Worm (Caenorhabditis elegans) whole organism, young adult: Measurements from ENCODE around the gene C18B10.6.

ENCODE experiments used
- F52B5.7 ChIP-seq: sonication (generic microtip); optimal IDR thresholded peaks from 2 replicates; lab custom pipeline; 2016; ENCODE audit warnings: mild to moderate bottlenecking, missing genetic modification characterization, missing compliant biosample characterization
- ccch-3 ChIP-seq: fragments of 200-800 bp; sonication (Bioruptor generic); optimal IDR thresholded peaks from 2 replicates; lab custom pipeline; 2018; ENCODE audit warnings: mild to moderate bottlenecking, missing genetic modification characterization, missing compliant biosample characterization
- ceh-40 ChIP-seq: fragments of 200-800 bp; sonication (Bioruptor generic); IDR thresholded peaks from 2 replicates; pipeline ENCODE4 v1.3.6; 2022; ENCODE audit warnings: missing genetic modification characterization, missing compliant biosample characterization
- egl-18 ChIP-seq: fragments of 200-800 bp; sonication (Bioruptor generic); IDR thresholded peaks from 2 replicates; pipeline ENCODE4 v1.3.6; 2022; ENCODE audit warnings: missing genetic modification reagents, missing genetic modification characterization, missing compliant biosample characterization
- him-1 ChIP-seq: sonication (generic microtip); optimal IDR thresholded peaks from 2 replicates; lab custom pipeline; 2016; ENCODE audit warnings: missing genotype, missing genetic modification reagents, missing genetic modification characterization, missing compliant biosample characterization
- lsy-27 ChIP-seq: sonication (generic microtip); optimal IDR thresholded peaks from 2 replicates; lab custom pipeline; 2017; ENCODE audit warnings: missing genetic modification characterization, mild to moderate bottlenecking, missing compliant biosample characterization, antibody characterized with exemption, missing genotype, borderline replicate concordance; ENCODE audit not compliant: insufficient read depth
- madf-8 ChIP-seq: fragments of 200-800 bp; sonication (Bioruptor generic); conservative IDR thresholded peaks from 2 replicates; pipeline ENCODE4 v1.3.6; 2022; ENCODE audit warnings: missing genetic modification reagents, missing genetic modification characterization, missing compliant biosample characterization
- nfya-1 ChIP-seq: sonication (generic microtip); optimal IDR thresholded peaks from 2 replicates; lab custom pipeline; 2017; ENCODE audit warnings: antibody characterized with exemption, missing compliant biosample characterization, missing genetic modification characterization, borderline replicate concordance; ENCODE audit not compliant: insufficient read depth
- snpc-1.1 ChIP-seq: sonication (generic microtip); optimal IDR thresholded peaks from 2 replicates; lab custom pipeline; 2017; ENCODE audit warnings: missing genetic modification characterization, mild to moderate bottlenecking, missing compliant biosample characterization, antibody characterized with exemption, moderate library complexity, missing genotype, missing genetic modification reagents; ENCODE audit not compliant: insufficient read depth
- snpc-4 ChIP-seq, 5 experiments: fragments of 150-350 bp in 1 of 5; sonication (generic microtip) in 4 of 5; optimal IDR thresholded peaks; 2 replicates each; lab custom pipeline; 2014 to 2018; ENCODE audit warnings: missing genetic modification characterization in 5 of 5, missing biosample characterization in 3 of 5, antibody characterized with exemption in 2 of 5, mild to moderate bottlenecking in 2 of 5, missing compliant biosample characterization in 2 of 5, missing genotype in 2 of 5, moderate library complexity in 2 of 5, missing genetic modification reagents in 1 of 5
- ztf-22 ChIP-seq: fragments of 200-800 bp; sonication (Bioruptor generic); optimal IDR thresholded peaks from 2 replicates; lab custom pipeline; 2018; ENCODE audit warnings: mild to moderate bottlenecking, missing genetic modification characterization, moderate library complexity, missing compliant biosample characterization

DNA sequence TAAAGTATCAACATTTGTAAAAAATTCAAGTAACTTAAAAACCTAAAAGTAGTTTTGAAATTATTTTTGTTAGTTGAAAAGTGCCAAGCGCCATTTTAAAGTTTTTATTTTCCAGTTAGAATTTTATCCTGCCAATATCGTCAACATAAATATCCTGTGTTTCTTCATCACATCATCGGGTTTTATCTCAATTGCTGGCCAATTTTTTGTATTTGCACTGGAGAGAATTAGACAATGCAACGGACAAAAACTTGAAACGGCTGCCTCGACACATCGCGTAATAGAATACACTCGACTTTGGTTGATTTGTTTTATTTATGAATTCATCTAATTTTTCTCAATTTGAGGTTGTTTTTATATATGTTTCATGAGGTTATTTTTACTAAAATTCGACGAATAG, 25.8 kb downstream of the C18B10.6 start, which contains the start of gene F25E5.2:
- TF ChIP-seq ztf-22 (no peak), F52B5.7 (tag; lab: Kevin White, UChicago) (no peak), nfya-1 (tag; lab: Kevin White, UChicago) (no peak), egl-18 (GFP tag; lab: Robert Waterston, UW) (no peak), ceh-40 (GFP tag; lab: Robert Waterston, UW) (no peak), lsy-27 (tag; lab: Kevin White, UChicago) (no peak), him-1 (tag; lab: Kevin White, UChicago) (no peak), ccch-3 (GFP tag; lab: Kevin White, UChicago) (no peak), snpc-4 (GFP tag; optimal IDR thresholded peaks at IDR 0.05; lab: Kevin White, UChicago) (no peak), snpc-4 (tag; optimal IDR thresholded peaks at IDR 0.05; lab: Kevin White, UChicago) (no peak), snpc-1.1 (tag; lab: Kevin White, UChicago) (no peak), madf-8 (no peak)
